Worm (Caenorhabditis elegans) whole organism, L1 larva: ENCODE data around the gene str-182.

Experiments used
- Y116A8C.19 ChIP-seq: sonication (generic microtip); optimal IDR thresholded peaks from 2 replicates; lab custom pipeline; 2016; ENCODE audit warnings: missing compliant biosample characterization, missing genetic modification characterization, borderline replicate concordance
- fos-1 ChIP-seq: fragments of 150-350 bp; optimal IDR thresholded peaks from 2 replicates; lab custom pipeline; 2014; ENCODE audit warnings: missing biosample characterization, missing genetic modification characterization
- lin-35 ChIP-seq, 2 experiments: fragments of 150-350 bp; optimal IDR thresholded peaks; 2 replicates each; lab custom pipeline; 2014; ENCODE audit warnings: missing biosample characterization in 2 of 2, missing genetic modification characterization in 2 of 2, missing genetic modification reagents in 2 of 2
- lsy-2 ChIP-seq, 2 experiments: fragments of 150-350 bp; optimal IDR thresholded peaks; 2 replicates each; lab custom pipeline; 2014; ENCODE audit warnings: missing biosample characterization in 2 of 2, missing genetic modification characterization in 2 of 2
- nhr-28 ChIP-seq: fragments of 150-350 bp; optimal IDR thresholded peaks from 2 replicates; lab custom pipeline; 2014; ENCODE audit warnings: missing biosample characterization, missing genetic modification characterization
- pqm-1 ChIP-seq: sonication (generic microtip); optimal IDR thresholded peaks from 3 replicates; lab custom pipeline; 2017; ENCODE audit warnings: missing biosample characterization, missing genetic modification characterization

DNA sequence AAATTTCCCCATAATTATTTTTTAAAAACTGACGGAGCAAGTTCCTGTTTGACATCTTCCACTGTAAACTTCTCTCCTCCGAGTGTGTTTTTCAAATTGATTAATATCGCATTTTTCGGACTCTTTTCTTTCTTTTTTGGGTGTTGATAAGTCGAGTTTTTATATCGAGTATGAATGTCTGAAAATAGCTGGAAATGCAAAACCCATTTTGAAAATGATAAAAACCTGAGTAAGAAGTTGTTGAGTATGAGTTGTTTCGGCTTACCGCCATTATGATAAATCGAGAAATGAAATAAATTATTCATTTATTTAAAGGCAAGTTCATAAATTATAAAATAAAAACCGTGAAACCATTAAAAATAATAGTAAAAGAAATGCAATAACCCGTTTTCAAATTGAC is 47.5 kb downstream of the str-182 start, which contains the start of gene ZK856.18:
- no peak for TF ChIP-seq lin-35 (GFP tag; optimal IDR thresholded peaks at IDR 0.05; lab: Kevin White, UChicago)
- no peak for TF ChIP-seq lsy-2 (tag; optimal IDR thresholded peaks at IDR 0.05; lab: Kevin White, UChicago)
- no peak for TF ChIP-seq nhr-28
- TF ChIP-seq fos-1 (tag; lab: Kevin White, UChicago), result no peak
- no peak for TF ChIP-seq pqm-1 (tag; lab: Kevin White, UChicago)
- no peak for TF ChIP-seq Y116A8C.19 (tag; lab: Kevin White, UChicago)
